Worm (Caenorhabditis elegans): ENCODE results near the gene cest-1.2.

- TF ChIP-seq ref-1 (GFP tag; conservative IDR thresholded peaks at IDR 0.05) (no peak), med-1 (GFP tag; optimal IDR thresholded peaks at IDR 0.05; ENCODE audit: insufficient read depth) (no peak), flt-1 (GFP tag; IDR thresholded peaks at IDR 0.05) (no peak), ztf-29 (GFP tag; IDR thresholded peaks at IDR 0.05) (no peak), T22C8.4 (GFP tag; IDR thresholded peaks at IDR 0.05) (no peak), cog-1 (tag; optimal IDR thresholded peaks at IDR 0.05) (no peak), ztf-23 (GFP tag; IDR thresholded peaks at IDR 0.05) (no peak), tab-1 (GFP tag; IDR thresholded peaks at IDR 0.05) (no peak)
These were observed 34.2 kb downstream of the cest-1.2 start for ce11 chrV:14126341-14126924.
